Worm (Caenorhabditis elegans): Measurements from ENCODE around the gene C16C10.1.

DNA sequence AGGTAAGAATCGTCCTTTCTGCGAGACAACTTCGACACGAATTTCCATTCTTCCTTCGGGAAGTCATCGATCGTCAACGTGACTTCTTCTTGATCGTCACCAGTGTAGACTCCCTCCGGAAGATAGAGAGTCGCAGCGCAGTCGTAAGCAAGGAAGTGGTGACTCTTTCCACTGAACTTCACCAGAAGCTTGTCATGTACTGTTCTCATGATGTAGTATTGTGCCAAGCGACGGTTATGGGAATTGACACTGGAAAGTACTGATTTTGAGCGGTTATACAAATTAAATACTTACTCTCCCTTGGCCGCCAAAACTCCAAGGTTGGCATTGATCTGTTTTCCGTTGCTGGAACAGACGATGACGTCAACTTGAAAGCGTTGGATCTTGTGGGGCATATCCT is 5.7 kb downstream of the C16C10.1 start:
- TF ChIP-seq sem-4 (tag; optimal IDR thresholded peaks at IDR 0.05), result no peak
- TF ChIP-seq ztf-11 (tag; optimal IDR thresholded peaks at IDR 0.05), result no peak
- TF ChIP-seq R02D3.7 (tag; optimal IDR thresholded peaks at IDR 0.05), result no peak
- no peak for TF ChIP-seq lin-11 (tag; optimal IDR thresholded peaks at IDR 0.05)
